Worm (Caenorhabditis elegans): ENCODE measurements around the gene swsn-4.

The swsn-4 gene

DNA sequence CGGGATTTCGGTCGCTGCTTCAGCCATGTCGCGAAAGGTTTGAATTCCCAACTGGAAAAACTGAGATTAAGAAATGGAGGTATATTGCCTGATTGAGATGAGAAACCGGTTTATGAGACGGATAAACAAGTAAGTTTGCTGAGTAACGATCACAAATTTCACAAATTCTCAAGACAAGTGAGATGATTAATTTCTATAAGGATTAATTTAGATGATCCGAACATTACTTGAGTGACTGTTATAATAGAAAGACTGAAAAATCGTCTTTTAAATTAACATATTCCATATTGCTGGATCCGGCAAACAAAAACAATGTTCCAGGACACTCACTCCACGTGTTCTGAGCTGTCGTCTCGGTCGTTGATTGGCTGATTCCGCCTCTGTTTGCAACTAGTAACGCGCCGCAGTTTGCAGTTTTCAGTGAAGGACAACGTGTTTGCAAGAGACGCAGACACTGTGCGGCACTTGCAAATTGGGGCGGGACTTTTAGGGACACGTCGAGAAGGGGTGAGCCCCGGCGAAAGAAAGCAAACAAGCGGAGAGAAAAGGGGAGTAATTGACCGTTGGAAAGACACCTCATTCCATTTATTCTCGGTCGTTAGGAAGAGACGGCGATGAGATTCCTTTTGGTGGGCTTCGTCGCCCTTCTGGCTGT, 6.9 kb upstream of the swsn-4 start, which contains the start of the genes imp-2 and enpl-1 (continued):
- peak; percentile 82 for TF ChIP-seq nhr-102 (tag; optimal IDR thresholded peaks at IDR 0.05)
- TF ChIP-seq snpc-1.2 (GFP tag; IDR thresholded peaks at IDR 0.05) = no peak
- peak; percentile 16 for TF ChIP-seq zfp-2 (tag; optimal IDR thresholded peaks at IDR 0.05)
- TF ChIP-seq set-16 (GFP tag; IDR thresholded peaks at IDR 0.05) = peak; percentile 67
- no peak for TF ChIP-seq nhr-76 (tag; optimal IDR thresholded peaks at IDR 0.05)
- peak; percentile 68; the same call in 1 of the 2 replicates for TF ChIP-seq ceh-20 (GFP tag; IDR thresholded peaks at IDR 0.05)
- peak; percentile 71 for TF ChIP-seq arid-1 (GFP tag; conservative IDR thresholded peaks at IDR 0.05)
- TF ChIP-seq attf-4 (tag; optimal IDR thresholded peaks at IDR 0.05) = no peak
- no peak for TF ChIP-seq F44E2.7 (GFP tag; IDR thresholded peaks at IDR 0.05)
- TF ChIP-seq php-3 (GFP tag; IDR thresholded peaks at IDR 0.05) = peak; percentile 69; the same call in 1 of the 2 replicates
- peak; percentile 30 for TF ChIP-seq nhr-10 (tag; optimal IDR thresholded peaks at IDR 0.05)
- TF ChIP-seq mdl-1 (tag; optimal IDR thresholded peaks at IDR 0.05) = peak; percentile 71 to 98
- no peak for TF ChIP-seq ztf-11 (tag; optimal IDR thresholded peaks at IDR 0.05)
- TF ChIP-seq nhr-6 (tag; optimal IDR thresholded peaks at IDR 0.05) = peak; percentile 83
- no peak for TF ChIP-seq lin-15B (tag; optimal IDR thresholded peaks at IDR 0.05)
- no peak for TF ChIP-seq madf-5 (GFP tag; IDR thresholded peaks at IDR 0.05)
- TF ChIP-seq lin-1 (GFP tag; IDR thresholded peaks at IDR 0.05) = peak; percentile 70; the same call in 1 of the 2 replicates
- no peak for TF ChIP-seq ceh-32 (tag; optimal IDR thresholded peaks at IDR 0.05; ENCODE audit: poor library complexity)
- peak; percentile 43 for TF ChIP-seq zip-2 (tag; optimal IDR thresholded peaks at IDR 0.05)
- no peak for TF ChIP-seq F49E8.2 (tag; optimal IDR thresholded peaks at IDR 0.05; ENCODE audit: borderline replicate concordance)
- TF ChIP-seq D1046.2 (GFP tag; IDR thresholded peaks at IDR 0.05) = no peak
- TF ChIP-seq daf-8 (GFP tag; IDR thresholded peaks at IDR 0.05) = no peak
- TF ChIP-seq egl-27 (tag; optimal IDR thresholded peaks at IDR 0.05) = no peak
- TF ChIP-seq ctbp-1 (GFP tag; IDR thresholded peaks at IDR 0.05) = peak; percentile 82
- TF ChIP-seq Y5F2A.4 (GFP tag; optimal IDR thresholded peaks at IDR 0.05) = no peak
- TF ChIP-seq unc-62 (GFP tag; optimal IDR thresholded peaks at IDR 0.05 in 1 of 2) = peak in 1 of 2 experiments; percentile 96
- TF ChIP-seq unc-62 (tag; optimal IDR thresholded peaks at IDR 0.05) = no peak
- TF ChIP-seq dmd-6 (GFP tag; IDR thresholded peaks at IDR 0.05) = peak; percentile 88
- TF ChIP-seq spr-3 (GFP tag; optimal IDR thresholded peaks at IDR 0.05) = peak; percentile 11
- peak; percentile 59 for TF ChIP-seq spr-1 (tag; optimal IDR thresholded peaks at IDR 0.05)
- no peak for TF ChIP-seq ceh-82 (tag; optimal IDR thresholded peaks at IDR 0.05)
- peak; percentile 62 for TF ChIP-seq nhr-48 (tag; optimal IDR thresholded peaks at IDR 0.05)
- peak; percentile 58; the same call in 1 of the 2 replicates for TF ChIP-seq nhr-42 (GFP tag; IDR thresholded peaks at IDR 0.05)
- TF ChIP-seq lir-3 (tag; optimal IDR thresholded peaks at IDR 0.05) = peak; percentile 2
- TF ChIP-seq ceh-44 (GFP tag; IDR thresholded peaks at IDR 0.05) = no peak
- peak; percentile 17; the same call in 1 of the 2 replicates for TF ChIP-seq lim-7 (GFP tag; IDR thresholded peaks at IDR 0.05)
- 0 out of 2 replicates have a peak, but pooled peaks have one; percentile 53 for TF ChIP-seq dmd-8 (GFP tag; IDR thresholded peaks at IDR 0.05)
- no peak for TF ChIP-seq daf-19 (GFP tag; conservative IDR thresholded peaks at IDR 0.05)
- TF ChIP-seq R02D3.7 (tag; optimal IDR thresholded peaks at IDR 0.05) = no peak
- peak; percentile 77 for TF ChIP-seq nhr-77 (tag; optimal IDR thresholded peaks at IDR 0.05)
- TF ChIP-seq hlh-30 (tag; optimal IDR thresholded peaks at IDR 0.05; ENCODE audit: insufficient read depth) = peak; percentile 92
- no peak for TF ChIP-seq ces-1 (GFP tag; optimal IDR thresholded peaks at IDR 0.05)
- peak; percentile 90 for TF ChIP-seq rbr-2 (tag; optimal IDR thresholded peaks at IDR 0.05)
- TF ChIP-seq ZK546.5 (tag; optimal IDR thresholded peaks at IDR 0.05) = peak in 1 of 2 experiments; percentile 44
- TF ChIP-seq fkh-10 (GFP tag; optimal IDR thresholded peaks at IDR 0.05) = peak; percentile 85
- TF ChIP-seq pha-4 (GFP tag; IDR thresholded peaks at IDR 0.05) = peak; percentile 89
- peak; percentile 33 for TF ChIP-seq pha-4 (tag; optimal IDR thresholded peaks at IDR 0.05)
- no peak for TF ChIP-seq aly-2 (tag; optimal IDR thresholded peaks at IDR 0.05)
- peak; percentile 64 for TF ChIP-seq pqm-1 (tag; optimal IDR thresholded peaks at IDR 0.05)
- TF ChIP-seq sdz-12 (GFP tag; optimal IDR thresholded peaks at IDR 0.05) = no peak
- TF ChIP-seq F26F4.8 (GFP tag; conservative IDR thresholded peaks at IDR 0.05) = no peak
